Worm (Caenorhabditis elegans): ENCODE data around the gene Y41C4A.12.
A peak's percentile ranks its signal among the peaks of the same experiment; 100 is the strongest.

The Y41C4A.12 gene

ce11 chrIII:11738482-11738881 lies 12.0 kb upstream of the Y41C4A.12 start:
- TF ChIP-seq nhr-179 (tag; optimal IDR thresholded peaks at IDR 0.05) (no peak), F10E7.11 (tag; optimal IDR thresholded peaks at IDR 0.05) (no peak), hmg-1.2 (GFP tag; IDR thresholded peaks at IDR 0.05) (peak; percentile 42; the same call in 1 of the 2 replicates), somi-1 (GFP tag; optimal IDR thresholded peaks at IDR 0.05) (peak; percentile 80), C06A6.2 (GFP tag; conservative IDR thresholded peaks at IDR 0.05) (0 out of 2 replicates have a peak, but pooled peaks have one; percentile 22), attf-3 (GFP tag; conservative IDR thresholded peaks at IDR 0.05) (no peak), cebp-1 (GFP tag; IDR thresholded peaks at IDR 0.05) (no peak), cebp-1 (tag; optimal IDR thresholded peaks at IDR 0.05) (peak; percentile 66), lin-26 (GFP tag; IDR thresholded peaks at IDR 0.05) (peak; percentile 63; the same call in 1 of the 2 replicates), snpc-4 (GFP tag; optimal IDR thresholded peaks at IDR 0.05) (no peak), snpc-4 (tag; optimal IDR thresholded peaks at IDR 0.05) (peak in 1 of 4 experiments; percentile 0), hrde-1 (tag; optimal IDR thresholded peaks at IDR 0.05; ENCODE audit: borderline replicate concordance) (no peak), mcd-1 (GFP tag; IDR thresholded peaks at IDR 0.05) (peak; percentile 9; the same call in 1 of the 2 replicates), attf-5 (GFP tag; optimal IDR thresholded peaks at IDR 0.05) (no peak), F52B5.7 (tag; optimal IDR thresholded peaks at IDR 0.05) (no peak), lsl-1 (GFP tag; optimal IDR thresholded peaks at IDR 0.05) (no peak), lin-35 (GFP tag; optimal IDR thresholded peaks at IDR 0.05) (peak in 1 of 3 experiments; percentile 53), Y95B8A.8 (GFP tag; IDR thresholded peaks at IDR 0.05) (no peak), K12H6.12 (tag; optimal IDR thresholded peaks at IDR 0.05) (peak; percentile 45), lin-40 (tag; optimal IDR thresholded peaks at IDR 0.05) (peak; percentile 61), atf-7 (tag; optimal IDR thresholded peaks at IDR 0.05) (peak; percentile 32), ztf-26 (tag; optimal IDR thresholded peaks at IDR 0.05) (peak; percentile 65)

ce11 chrIII:11737527-11737926 lies 11.0 kb upstream of the Y41C4A.12 start, which contains the start of gene sup-1:
sup-1 (minus strand) TSS chrIII:11737627.
- TF ChIP-seq ceh-40 (GFP tag; IDR thresholded peaks at IDR 0.05) (no peak), lin-35 (GFP tag; optimal IDR thresholded peaks at IDR 0.05) (no peak), F49E8.2 (tag; optimal IDR thresholded peaks at IDR 0.05; ENCODE audit: insufficient read depth) (no peak), cebp-2 (GFP tag; IDR thresholded peaks at IDR 0.05) (no peak), somi-1 (GFP tag; optimal IDR thresholded peaks at IDR 0.05) (no peak), C06A6.2 (GFP tag; conservative IDR thresholded peaks at IDR 0.05) (no peak), mel-28 (tag; optimal IDR thresholded peaks at IDR 0.05; ENCODE audit: borderline replicate concordance) (no peak), sdz-38 (tag; optimal IDR thresholded peaks at IDR 0.05) (no peak), let-607 (tag; optimal IDR thresholded peaks at IDR 0.05) (no peak), madf-8 (GFP tag; conservative IDR thresholded peaks at IDR 0.05) (no peak), sea-2 (GFP tag; IDR thresholded peaks at IDR 0.05) (no peak), dpff-1 (tag; optimal IDR thresholded peaks at IDR 0.05) (no peak), madf-6 (GFP tag; IDR thresholded peaks at IDR 0.05) (no peak), K11D2.4 (GFP tag; IDR thresholded peaks at IDR 0.05) (no peak)

- no peak for TF ChIP-seq hsf-1 (GFP tag; IDR thresholded peaks at IDR 0.05)
- TF ChIP-seq nhr-80 (tag; optimal IDR thresholded peaks at IDR 0.05): no peak
- TF ChIP-seq F10E7.11 (tag; optimal IDR thresholded peaks at IDR 0.05): no peak
- no peak for TF ChIP-seq attf-3 (GFP tag; conservative IDR thresholded peaks at IDR 0.05)
- no peak for TF ChIP-seq mxl-1 (tag; optimal IDR thresholded peaks at IDR 0.05)
- no peak for TF ChIP-seq let-526 (GFP tag; IDR thresholded peaks at IDR 0.05)
- TF ChIP-seq T07F8.4 (tag; optimal IDR thresholded peaks at IDR 0.05): no peak
Observed at ce11 chrIII:11732943-11733342, 6.5 kb upstream of the Y41C4A.12 start.

Data from whole organism, young adult.